Worm (Caenorhabditis elegans) whole organism, midembryonic: ENCODE results near the gene nlp-29.
A peak's percentile ranks its signal among the peaks of the same experiment; 100 is the strongest.

Source experiments
- T22C8.4 ChIP-seq: fragments of 200-800 bp; sonication (Bioruptor generic); IDR thresholded peaks from 2 replicates; pipeline ENCODE4 v1.3.6; 2022; ENCODE audit warnings: missing genetic modification characterization, missing compliant biosample characterization
- cog-1 ChIP-seq: sonication (generic microtip); optimal IDR thresholded peaks from 2 replicates; lab custom pipeline; 2016; ENCODE audit warnings: missing genetic modification characterization, missing compliant biosample characterization
- flt-1 ChIP-seq: fragments of 200-800 bp; sonication (Bioruptor generic); IDR thresholded peaks from 2 replicates; pipeline ENCODE4 v1.3.6; 2022; ENCODE audit warnings: missing genetic modification characterization, missing compliant biosample characterization
- klf-2 ChIP-seq: fragments of 200-800 bp; sonication (Bioruptor generic); conservative IDR thresholded peaks from 2 replicates; pipeline ENCODE4 v1.3.6; 2022; ENCODE audit warnings: missing genetic modification reagents, missing genetic modification characterization, missing compliant biosample characterization
- med-1 ChIP-seq: sonication (generic microtip); optimal IDR thresholded peaks from 2 replicates; lab custom pipeline; 2017; ENCODE audit warnings: missing genetic modification characterization, mild to moderate bottlenecking, missing compliant biosample characterization, antibody characterized with exemption, missing genetic modification reagents; ENCODE audit not compliant: insufficient read depth
- ref-1 ChIP-seq: fragments of 200-800 bp; sonication (Bioruptor generic); conservative IDR thresholded peaks from 2 replicates; pipeline ENCODE4 v1.3.6; 2022; ENCODE audit warnings: missing genetic modification reagents, missing genetic modification characterization, missing compliant biosample characterization
- tab-1 ChIP-seq: fragments of 200-800 bp; sonication (Bioruptor generic); IDR thresholded peaks from 2 replicates; pipeline ENCODE4 v1.3.6; 2022; ENCODE audit warnings: missing genetic modification characterization, missing compliant biosample characterization
- ztf-23 ChIP-seq: fragments of 200-800 bp; sonication (Bioruptor generic); IDR thresholded peaks from 2 replicates; pipeline ENCODE4 v1.3.6; 2022; ENCODE audit warnings: missing genetic modification reagents, missing genetic modification characterization, missing compliant biosample characterization
- ztf-29 ChIP-seq: fragments of 200-800 bp; sonication (Bioruptor generic); IDR thresholded peaks from 2 replicates; pipeline ENCODE4 v1.3.6; 2022; ENCODE audit warnings: missing genetic modification reagents, missing genetic modification characterization, missing compliant biosample characterization

Gene nlp-29

DNA sequence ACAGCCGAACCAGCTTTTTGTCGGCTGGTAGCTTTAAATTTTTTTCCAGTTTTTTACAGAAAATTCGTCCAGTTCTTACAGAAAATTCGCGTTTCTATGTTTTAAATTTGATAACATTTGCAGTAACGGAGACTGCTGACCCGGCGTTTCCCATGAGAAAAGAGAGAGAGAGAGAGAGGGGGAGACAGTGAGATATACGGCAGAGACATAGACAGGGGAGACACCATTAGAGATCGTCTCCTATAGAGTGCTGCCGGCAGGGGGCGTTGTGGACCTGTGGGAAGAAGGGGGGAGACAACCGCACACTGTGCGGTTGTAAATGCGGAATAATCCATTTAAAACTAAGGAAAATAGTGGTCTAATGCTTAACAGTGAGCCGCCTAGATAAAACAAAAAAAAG is 45.4 kb downstream of the nlp-29 start:
- TF ChIP-seq ztf-23 (GFP tag; lab: Robert Waterston, UW) (no peak), ref-1 (GFP tag; lab: Robert Waterston, UW) (0 out of 2 replicates have a peak, but pooled peaks have one; percentile 4), T22C8.4 (no peak), med-1 (peak; percentile 16), flt-1 (no peak), ztf-29 (no peak), tab-1 (GFP tag; lab: Robert Waterston, UW) (no peak), klf-2 (GFP tag; lab: Robert Waterston, UW) (0 out of 2 replicates have a peak, but pooled peaks have one; percentile 48), cog-1 (tag; lab: Kevin White, UChicago) (no peak)

DNA sequence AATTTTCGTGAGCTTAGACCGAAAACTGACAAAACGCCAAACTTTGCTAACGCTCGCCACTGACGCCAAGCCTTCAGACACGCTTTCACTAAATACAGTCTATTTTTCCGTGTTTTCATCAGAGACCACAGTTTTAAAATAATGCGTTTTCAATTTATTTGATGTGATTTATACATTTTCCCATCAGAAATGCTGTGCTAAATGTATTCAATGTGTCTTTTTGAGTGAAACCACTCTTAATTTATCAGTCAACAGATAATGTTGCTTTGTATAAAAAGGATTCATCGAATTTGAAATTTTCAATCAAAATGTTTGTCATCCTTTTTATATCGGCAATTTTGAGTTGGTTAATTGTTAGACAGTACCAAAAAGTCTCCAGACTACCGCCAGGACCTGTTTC is 47.1 kb downstream of the nlp-29 start, which contains the start of gene cyp-35A4:
Gene cyp-35A4, plus strand, starts transcription at position 301 of the 400 bp plus-strand sequence.
- TF ChIP-seq ztf-23 (GFP tag; lab: Robert Waterston, UW) (no peak), cog-1 (tag; lab: Kevin White, UChicago) (no peak), klf-2 (GFP tag; lab: Robert Waterston, UW) (no peak), ztf-29 (no peak), tab-1 (GFP tag; lab: Robert Waterston, UW) (no peak), T22C8.4 (no peak), flt-1 (no peak), med-1 (no peak), ref-1 (GFP tag; lab: Robert Waterston, UW) (no peak)

DNA sequence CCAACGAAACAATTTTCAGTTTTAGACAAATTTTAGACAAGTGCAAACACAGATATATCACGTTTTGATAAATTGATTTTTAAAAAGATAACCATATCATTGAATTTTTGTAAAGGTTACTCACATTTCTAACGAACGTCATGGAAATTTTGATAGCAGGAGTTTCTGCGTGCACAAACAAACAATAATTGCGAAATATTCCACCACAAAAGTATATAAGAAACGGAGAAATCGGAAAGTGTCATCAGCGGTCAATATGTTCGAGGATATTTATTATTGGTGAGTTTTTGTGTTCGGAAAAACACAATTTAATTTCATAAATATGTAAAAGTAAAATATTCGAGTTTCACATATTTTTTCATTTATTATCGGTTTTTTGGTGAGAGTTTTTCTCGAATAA is 50.1 kb downstream of the nlp-29 start, which contains the start of gene C49G7.7:
Gene C49G7.7, plus strand, starts transcription at position 174 of the 400 bp plus-strand sequence.
- TF ChIP-seq klf-2 (GFP tag; lab: Robert Waterston, UW) (no peak), tab-1 (GFP tag; lab: Robert Waterston, UW) (no peak), ztf-29 (no peak), cog-1 (tag; lab: Kevin White, UChicago) (no peak), ref-1 (GFP tag; lab: Robert Waterston, UW) (no peak), ztf-23 (GFP tag; lab: Robert Waterston, UW) (no peak), flt-1 (no peak), T22C8.4 (no peak), med-1 (no peak)
